Fruit fly (Drosophila melanogaster) whole organism, embryonic: ENCODE data around the gene CG11550.

ENCODE experiments used
- Awh ChIP-seq: fragments of 200-800 bp; sonication (Bioruptor generic); IDR thresholded peaks from 2 replicates; pipeline ENCODE4, ENCODE4 v1.3.6; 2022; ENCODE audit warnings: missing biosample characterization, missing genetic modification characterization
- Bdp1 ChIP-seq: fragments of 200-800 bp; sonication (Bioruptor generic); optimal IDR thresholded peaks from 3 replicates; lab custom pipeline; 2016; ENCODE audit warnings: missing biosample characterization, missing genetic modification characterization
- CG10565 ChIP-seq: fragments of 200-800 bp; sonication (Bioruptor generic); optimal IDR thresholded peaks from 3 replicates; lab custom pipeline; 2016; ENCODE audit warnings: missing biosample characterization, mild to moderate bottlenecking, missing genetic modification characterization
- CG11093 ChIP-seq: fragments of 200-800 bp; sonication (Bioruptor generic); IDR thresholded peaks from 3 replicates; pipeline ENCODE4 v1.3.6; 2022; ENCODE audit warnings: missing biosample characterization, missing genetic modification characterization
- CG11456 ChIP-seq: fragments of 200-800 bp; sonication (Bioruptor generic); IDR thresholded peaks from 3 replicates; pipeline ENCODE4 v1.3.6; 2022; ENCODE audit warnings: missing biosample characterization, missing genetic modification characterization
- CG11504 ChIP-seq: fragments of 200-800 bp; sonication (Bioruptor generic); optimal IDR thresholded peaks from 3 replicates; lab custom pipeline; 2019; ENCODE audit warnings: missing biosample characterization, mild to moderate bottlenecking, missing genetic modification characterization, moderate library complexity
- CG11560 ChIP-seq: fragments of 200-800 bp; sonication (Bioruptor generic); IDR thresholded peaks from 3 replicates; pipeline ENCODE4 v1.3.6; 2022; ENCODE audit warnings: missing biosample characterization, missing genetic modification characterization
- CG12659 ChIP-seq: fragments of 200-800 bp; sonication (Bioruptor generic); optimal IDR thresholded peaks from 3 replicates; lab custom pipeline; 2017; ENCODE audit warnings: mild to moderate bottlenecking, missing biosample characterization, missing genetic modification reagents, missing genetic modification characterization
- CG1603 ChIP-seq: fragments of 200-800 bp; sonication (Bioruptor generic); optimal IDR thresholded peaks from 2 replicates; lab custom pipeline; 2019; ENCODE audit warnings: missing biosample characterization, mild to moderate bottlenecking, missing genetic modification characterization, moderate library complexity
- CG17829 ChIP-seq: fragments of 200-800 bp; optimal IDR thresholded peaks from 2 replicates; lab custom pipeline; 2019; ENCODE audit warnings: missing biosample characterization, mild to moderate bottlenecking, missing genetic modification characterization, moderate library complexity
- CG30431 ChIP-seq: fragments of 200-800 bp; sonication (Bioruptor generic); optimal IDR thresholded peaks from 2 replicates; lab custom pipeline; 2017; ENCODE audit warnings: missing biosample characterization, missing genetic modification characterization
- CG3407 ChIP-seq: fragments of 200-800 bp; sonication (Bioruptor generic); optimal IDR thresholded peaks from 2 replicates; lab custom pipeline; 2018; ENCODE audit warnings: missing biosample characterization, mild to moderate bottlenecking, missing genetic modification characterization
- CG3838 ChIP-seq: fragments of 200-800 bp; sonication (Bioruptor generic); optimal IDR thresholded peaks from 3 replicates; lab custom pipeline; 2016; ENCODE audit warnings: missing biosample characterization, missing genetic modification characterization
- CG3847 ChIP-seq: fragments of 200-800 bp; sonication (Bioruptor generic); IDR thresholded peaks from 2 replicates; pipeline ENCODE4 v1.3.6; 2022; ENCODE audit warnings: missing biosample characterization, missing genetic modification characterization
- CG4282 ChIP-seq: fragments of 200-800 bp; sonication (Bioruptor generic); optimal IDR thresholded peaks from 2 replicates; lab custom pipeline; 2016; ENCODE audit warnings: missing biosample characterization, missing genetic modification characterization
- CG43689 ChIP-seq: fragments of 200-800 bp; sonication (Bioruptor generic); IDR thresholded peaks from 2 replicates; pipeline ENCODE4 v1.3.6; 2022; ENCODE audit warnings: missing biosample characterization, missing genetic modification characterization
- CG4424 ChIP-seq: fragments of 200-800 bp; sonication (Bioruptor generic); optimal IDR thresholded peaks from 3 replicates; lab custom pipeline; 2016; ENCODE audit warnings: missing biosample characterization, missing genetic modification characterization
- CG6765 ChIP-seq: fragments of 200-800 bp; sonication (Bioruptor generic); optimal IDR thresholded peaks from 3 replicates; lab custom pipeline; 2017; ENCODE audit warnings: missing biosample characterization, mild to moderate bottlenecking, missing genetic modification characterization
- CG8281 ChIP-seq: fragments of 200-800 bp; sonication (Bioruptor generic); optimal IDR thresholded peaks from 2 replicates; lab custom pipeline; 2018; ENCODE audit warnings: missing biosample characterization, mild to moderate bottlenecking, missing genetic modification characterization, moderate library complexity
- CG8359 ChIP-seq: fragments of 200-800 bp; sonication (Bioruptor generic); optimal IDR thresholded peaks from 2 replicates; lab custom pipeline; 2017; ENCODE audit warnings: missing biosample characterization, mild to moderate bottlenecking, missing genetic modification characterization, borderline replicate concordance
- CG9609 ChIP-seq: fragments of 200-800 bp; sonication (Bioruptor generic); optimal IDR thresholded peaks from 3 replicates; lab custom pipeline; 2016; ENCODE audit warnings: missing biosample characterization, missing genetic modification characterization
- D ChIP-seq, 2 experiments: fragments of 200-800 bp in 1 of 2; fragments of >200 bp in 1 of 2; sonication (Bioruptor generic) in 1 of 2; optimal IDR thresholded peaks; 2 replicates in 1 of 2; 3 replicates in 1 of 2; lab custom pipeline; 2017; ENCODE audit warnings: mild to moderate bottlenecking in 1 of 2, missing biosample characterization in 1 of 2, missing genetic modification characterization in 1 of 2, missing genetic modification reagents in 1 of 2
- Dip3 ChIP-seq: fragments of 200-800 bp; sonication (Bioruptor generic); optimal IDR thresholded peaks from 3 replicates; lab custom pipeline; 2016; ENCODE audit warnings: missing biosample characterization, missing genetic modification characterization
- Doc2 ChIP-seq: fragments of 200-800 bp; sonication (Bioruptor generic); IDR thresholded peaks from 2 replicates; pipeline ENCODE4 v1.3.6; 2022; ENCODE audit warnings: missing biosample characterization, missing genetic modification characterization
- Hand ChIP-seq: fragments of 200-800 bp; sonication (Bioruptor generic); optimal IDR thresholded peaks from 2 replicates; lab custom pipeline; 2017; ENCODE audit warnings: mild to moderate bottlenecking, missing biosample characterization, missing genetic modification reagents, missing genetic modification characterization
- MBD-R2 ChIP-seq: fragments of 200-800 bp; sonication (Bioruptor generic); IDR thresholded peaks from 2 replicates; pipeline ENCODE4 v1.3.6; 2022; ENCODE audit warnings: missing biosample characterization, missing genetic modification characterization
- Optix ChIP-seq: fragments of 200-800 bp; sonication (Bioruptor generic); IDR thresholded peaks from 3 replicates; pipeline ENCODE4 v1.3.6; 2022; ENCODE audit warnings: missing biosample characterization, missing genetic modification characterization
- Ptx1 ChIP-seq: fragments of 200-800 bp; sonication (Bioruptor generic); IDR thresholded peaks from 2 replicates; pipeline ENCODE4 v1.3.6; 2022; ENCODE audit warnings: missing biosample characterization, missing genetic modification characterization
- Sin3A ChIP-seq: fragments of >200 bp; optimal IDR thresholded peaks from 2 replicates; lab custom pipeline; 2018
- Sry-β ChIP-seq: fragments of 200-800 bp; sonication (Bioruptor generic); optimal IDR thresholded peaks from 2 replicates; lab custom pipeline; 2018; ENCODE audit warnings: missing biosample characterization, mild to moderate bottlenecking, missing genetic modification characterization, moderate library complexity
- Vsx1 ChIP-seq: fragments of 200-800 bp; sonication (Bioruptor generic); optimal IDR thresholded peaks from 2 replicates; lab custom pipeline; 2017; ENCODE audit warnings: missing biosample characterization, mild to moderate bottlenecking, missing genetic modification characterization, missing genetic modification reagents
- Xbp1 ChIP-seq: fragments of 200-800 bp; sonication (Bioruptor generic); optimal IDR thresholded peaks from 3 replicates; lab custom pipeline; 2016; ENCODE audit warnings: missing biosample characterization, mild to moderate bottlenecking, missing genetic modification characterization
- bbx ChIP-seq: fragments of 200-800 bp; sonication (Bioruptor generic); IDR thresholded peaks from 2 replicates; pipeline ENCODE4 v1.3.6; 2022; ENCODE audit warnings: missing biosample characterization, missing genetic modification characterization; ENCODE audit not compliant: partially characterized antibody
- ci ChIP-seq: fragments of 200-800 bp; sonication (Bioruptor generic); IDR thresholded peaks from 3 replicates; pipeline ENCODE4 v1.3.6; 2022; ENCODE audit warnings: missing biosample characterization, missing genetic modification characterization
- dmrt99B ChIP-seq: fragments of 200-800 bp; sonication (Bioruptor generic); optimal IDR thresholded peaks from 2 replicates; lab custom pipeline; 2018; ENCODE audit warnings: missing biosample characterization, mild to moderate bottlenecking, missing genetic modification characterization, moderate library complexity
- dysf ChIP-seq: fragments of 200-800 bp; sonication (Bioruptor generic); IDR thresholded peaks from 3 replicates; pipeline ENCODE4 v1.3.6; 2022; ENCODE audit warnings: missing biosample characterization, missing genetic modification characterization
- eyg ChIP-seq: fragments of 200-800 bp; sonication (Bioruptor generic); optimal IDR thresholded peaks from 3 replicates; lab custom pipeline; 2016; ENCODE audit warnings: missing biosample characterization, missing genetic modification characterization
- fd64A ChIP-seq: fragments of 200-800 bp; sonication (Bioruptor generic); optimal IDR thresholded peaks from 3 replicates; lab custom pipeline; 2018; ENCODE audit warnings: missing biosample characterization, mild to moderate bottlenecking, missing genetic modification characterization
- gcm ChIP-seq: fragments of 200-800 bp; sonication (Bioruptor generic); optimal IDR thresholded peaks from 2 replicates; lab custom pipeline; 2019; ENCODE audit warnings: missing biosample characterization, mild to moderate bottlenecking, missing genetic modification characterization, moderate library complexity
- gem ChIP-seq: fragments of 200-800 bp; sonication (Bioruptor generic); optimal IDR thresholded peaks from 2 replicates; lab custom pipeline; 2019; ENCODE audit warnings: missing biosample characterization, mild to moderate bottlenecking, missing genetic modification characterization, moderate library complexity
- jigr1 ChIP-seq: fragments of 200-800 bp; sonication (Bioruptor generic); IDR thresholded peaks from 3 replicates; pipeline ENCODE4 v1.3.6; 2022; ENCODE audit warnings: missing biosample characterization, missing genetic modification characterization
- jumu ChIP-seq: fragments of 200-800 bp; sonication (Bioruptor generic); optimal IDR thresholded peaks from 3 replicates; lab custom pipeline; 2016; ENCODE audit warnings: missing biosample characterization, missing genetic modification characterization
- nom ChIP-seq: fragments of 200-800 bp; sonication (Bioruptor generic); optimal IDR thresholded peaks from 2 replicates; lab custom pipeline; 2017; ENCODE audit warnings: missing biosample characterization, missing genetic modification characterization, mild to moderate bottlenecking, moderate library complexity, missing genetic modification reagents
- phol ChIP-seq: fragments of 200-800 bp; sonication (Bioruptor generic); optimal IDR thresholded peaks from 3 replicates; lab custom pipeline; 2018; ENCODE audit warnings: missing biosample characterization, mild to moderate bottlenecking, missing genetic modification characterization, moderate library complexity
- prd ChIP-seq, 3 experiments: fragments of >200 bp in 2 of 3; fragments of 200-800 bp in 1 of 3; sonication (Bioruptor generic) in 1 of 3; optimal IDR thresholded peaks in 2 of 3; IDR thresholded peaks in 1 of 3; 2 replicates in 2 of 3; 3 replicates in 1 of 3; pipeline versions ENCODE4 v1.3.6 to Lab custom; 2017 to 2022; ENCODE audit warnings: missing biosample characterization in 1 of 3, missing genetic modification characterization in 1 of 3
- stwl ChIP-seq: fragments of 200-800 bp; sonication (Bioruptor generic); optimal IDR thresholded peaks from 3 replicates; lab custom pipeline; 2018; ENCODE audit warnings: missing biosample characterization, mild to moderate bottlenecking, missing genetic modification characterization, moderate library complexity
- tna ChIP-seq: fragments of 200-800 bp; sonication (Bioruptor generic); IDR thresholded peaks from 2 replicates; pipeline ENCODE4 v1.3.6; 2022; ENCODE audit warnings: missing biosample characterization, missing genetic modification characterization; ENCODE audit not compliant: partially characterized antibody

The CG11550 gene

DNA sequence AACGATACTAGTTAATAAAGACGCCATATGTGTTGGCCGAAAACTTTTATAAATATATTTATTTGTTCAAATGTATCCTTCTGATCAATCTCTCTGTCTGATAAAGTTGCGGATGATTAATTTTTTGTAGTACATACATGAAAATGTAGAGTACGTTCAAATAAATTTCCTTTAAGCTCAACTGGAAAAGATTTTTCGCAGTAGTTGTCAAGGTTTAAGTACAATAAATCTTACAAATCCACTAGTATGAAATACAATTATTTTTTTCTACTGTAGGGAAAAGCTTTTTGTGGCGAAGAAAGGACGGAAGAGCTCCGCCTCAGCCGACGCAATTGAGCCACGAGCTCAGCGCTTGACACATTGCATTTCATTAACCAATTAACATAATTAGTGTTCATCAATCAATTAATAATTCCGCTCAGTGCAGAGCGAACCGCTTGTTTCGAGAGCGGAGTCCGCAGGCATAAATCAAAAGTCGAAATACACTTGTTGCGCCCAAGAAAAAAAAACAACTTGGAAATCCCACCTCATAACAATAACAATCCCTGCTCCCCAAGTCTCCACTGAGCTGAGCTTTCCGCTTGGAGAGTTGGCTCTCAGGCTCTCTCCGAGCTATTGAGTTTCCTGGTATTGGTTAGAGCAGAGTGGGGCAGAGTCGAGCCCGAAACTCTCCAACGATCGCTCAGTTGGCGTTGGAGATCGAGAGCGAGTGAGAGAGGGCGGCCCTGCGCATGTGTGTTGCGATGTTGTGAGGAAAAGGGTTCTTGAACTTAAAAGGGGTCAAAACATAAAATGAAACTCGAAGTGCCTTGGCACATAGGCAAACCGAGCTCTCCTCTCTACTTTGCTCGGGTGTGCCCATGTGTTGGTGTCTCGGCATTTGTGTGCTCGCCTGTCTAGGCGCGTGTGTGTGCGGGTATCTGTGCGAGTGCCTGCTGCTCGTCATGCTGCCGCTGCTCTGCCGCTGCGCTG, 9.3 kb upstream of the CG11550 start (continued):
- no peak for TF ChIP-seq CG10565 (GFP tag; lab: Kevin White, UChicago)
- no peak for TF ChIP-seq CG3847 (GFP tag; lab: Robert Waterston, UW)
- no peak for TF ChIP-seq Xbp1 (GFP tag; lab: Kevin White, UChicago)
- no peak for TF ChIP-seq Dip3 (GFP tag; lab: Kevin White, UChicago)
- TF ChIP-seq CG43689 (GFP tag; lab: Robert Waterston, UW) = no peak
- TF ChIP-seq CG11456 (GFP tag; lab: Robert Waterston, UW) = no peak
- peak; percentile 9 for TF ChIP-seq CG12659 (GFP tag; lab: Kevin White, UChicago)
- no peak for TF ChIP-seq Sry-β
- no peak for TF ChIP-seq CG11093 (GFP tag; lab: Robert Waterston, UW)
- no peak for TF ChIP-seq prd (optimal IDR thresholded peaks at IDR 0.05; lab: Kevin White, UChicago)
- TF ChIP-seq prd (GFP tag; IDR thresholded peaks at IDR 0.05; lab: Robert Waterston, UW) = no peak
- no peak for TF ChIP-seq Sin3A (lab: Kevin White, UChicago)
- TF ChIP-seq bbx (GFP tag; lab: Robert Waterston, UW) = no peak
- no peak for TF ChIP-seq eyg (GFP tag; lab: Kevin White, UChicago)
- TF ChIP-seq CG4282 = no peak
- TF ChIP-seq CG9609 (GFP tag; lab: Kevin White, UChicago) = no peak
- TF ChIP-seq Ptx1 (GFP tag; lab: Robert Waterston, UW) = no peak
- TF ChIP-seq CG11504 (tag; lab: Kevin White, UChicago) = peak; percentile 31
- TF ChIP-seq Bdp1 (GFP tag; lab: Kevin White, UChicago) = no peak
- TF ChIP-seq ci (GFP tag; lab: Robert Waterston, UW) = peak; percentile 57; the same call in 1 of the 3 replicates
- TF ChIP-seq Hand = no peak
- no peak for TF ChIP-seq CG30431 (GFP tag; lab: Kevin White, UChicago)
- TF ChIP-seq phol (tag; lab: Kevin White, UChicago) = peak; percentile 45
- no peak for TF ChIP-seq Optix
- no peak for TF ChIP-seq CG17829
- no peak for TF ChIP-seq fd64A
- 0 out of 2 replicates have a peak, but pooled peaks have one; percentile 12 for TF ChIP-seq MBD-R2 (GFP tag; lab: Robert Waterston, UW)
- TF ChIP-seq CG8281 (tag; lab: Kevin White, UChicago) = no peak
- peak; percentile 60; the same call in 1 of the 2 replicates for TF ChIP-seq Awh (GFP tag; lab: Robert Waterston, UW)
- TF ChIP-seq dmrt99B (tag; lab: Kevin White, UChicago) = peak; percentile 29
- no peak for TF ChIP-seq gcm (GFP tag; lab: Kevin White, UChicago)
- TF ChIP-seq tna (GFP tag; lab: Robert Waterston, UW) = no peak
- TF ChIP-seq CG6765 (GFP tag; lab: Kevin White, UChicago) = no peak
- TF ChIP-seq CG1603 (tag; lab: Kevin White, UChicago) = no peak
- no peak for TF ChIP-seq Vsx1 (GFP tag; lab: Kevin White, UChicago)
- TF ChIP-seq Doc2 = no peak
- no peak for TF ChIP-seq dysf (GFP tag; lab: Robert Waterston, UW)
- no peak for TF ChIP-seq CG11560 (tag; lab: Robert Waterston, UW)
- no peak for TF ChIP-seq stwl
- TF ChIP-seq gem (tag; lab: Kevin White, UChicago) = peak; percentile 51
- no peak for TF ChIP-seq CG8359 (GFP tag; lab: Kevin White, UChicago)
- TF ChIP-seq CG3838 = no peak
- no peak for TF ChIP-seq CG3407 (GFP tag; lab: Kevin White, UChicago)
- peak; percentile 50 for TF ChIP-seq nom (GFP tag; lab: Kevin White, UChicago)
- TF ChIP-seq jumu (GFP tag; lab: Kevin White, UChicago) = no peak
- peak; percentile 6 for TF ChIP-seq CG4424
- TF ChIP-seq D (optimal IDR thresholded peaks at IDR 0.05; lab: Kevin White, UChicago) = peak; percentile 2
- no peak for TF ChIP-seq D (GFP tag; optimal IDR thresholded peaks at IDR 0.05; lab: Kevin White, UChicago)
- TF ChIP-seq jigr1 (GFP tag; lab: Robert Waterston, UW) = no peak
